Worm (Caenorhabditis elegans) whole organism, L1 larva: ENCODE data around the gene cfap-20.

Experiments used
- C34B4.2 ChIP-seq: sonication (generic microtip); optimal IDR thresholded peaks from 2 replicates; lab custom pipeline; 2017; ENCODE audit warnings: mild to moderate bottlenecking, missing genetic modification characterization, missing compliant biosample characterization
- F16B12.6 ChIP-seq: fragments of 150-350 bp; optimal IDR thresholded peaks from 2 replicates; lab custom pipeline; 2014; ENCODE audit warnings: missing biosample characterization, missing genetic modification characterization
- Y116A8C.19 ChIP-seq: sonication (generic microtip); optimal IDR thresholded peaks from 2 replicates; lab custom pipeline; 2016; ENCODE audit warnings: missing compliant biosample characterization, missing genetic modification characterization, borderline replicate concordance
- aha-1 ChIP-seq: fragments of 150-350 bp; optimal IDR thresholded peaks from 2 replicates; lab custom pipeline; 2014; ENCODE audit warnings: missing biosample characterization, missing genetic modification characterization
- ama-1 ChIP-seq: fragments of 150-350 bp; optimal IDR thresholded peaks from 2 replicates; lab custom pipeline; 2014
- ceh-82 ChIP-seq, 3 experiments: fragments of 150-350 bp in 1 of 3; sonication (generic microtip) in 2 of 3; optimal IDR thresholded peaks; 2 replicates each; lab custom pipeline; 2014 to 2017; ENCODE audit warnings: missing biosample characterization in 3 of 3, missing genetic modification characterization in 3 of 3
- ceh-88 ChIP-seq: fragments of 200-800 bp; sonication (Bioruptor generic); IDR thresholded peaks from 2 replicates; pipeline ENCODE4 v1.3.6; 2022; ENCODE audit warnings: missing genetic modification characterization, missing compliant biosample characterization
- ceh-90 ChIP-seq: sonication (generic microtip); optimal IDR thresholded peaks from 2 replicates; lab custom pipeline; 2016; ENCODE audit warnings: missing genetic modification characterization, missing compliant biosample characterization
- dpl-1 ChIP-seq, 3 experiments: fragments of 150-350 bp in 2 of 3; sonication (generic microtip) in 1 of 3; optimal IDR thresholded peaks; 2 replicates each; lab custom pipeline; 2014 to 2017; ENCODE audit warnings: missing biosample characterization in 3 of 3, missing genetic modification characterization in 3 of 3, missing genetic modification reagents in 3 of 3
- efl-1 ChIP-seq, 4 experiments: fragments of 150-350 bp; optimal IDR thresholded peaks in 3 of 4; peaks in 1 of 4; 1 replicate in 1 of 4; 2 replicates in 3 of 4; lab custom pipeline; 2014; ENCODE audit warnings: missing biosample characterization in 2 of 4, missing genetic modification characterization in 2 of 4, missing genetic modification reagents in 2 of 4
- egl-27 ChIP-seq, 2 experiments: fragments of 150-350 bp in 1 of 2; sonication (generic microtip); optimal IDR thresholded peaks; 3 replicates each; lab custom pipeline; 2017 to 2018; ENCODE audit warnings: missing biosample characterization in 2 of 2, missing genetic modification characterization in 2 of 2, missing genetic modification reagents in 2 of 2
- elt-2 ChIP-seq: sonication (generic microtip); optimal IDR thresholded peaks from 2 replicates; lab custom pipeline; 2016; ENCODE audit warnings: missing genetic modification characterization, mild to moderate bottlenecking, inconsistent platforms, missing compliant biosample characterization, missing genetic modification reagents
- ets-5 ChIP-seq: fragments of 200-800 bp; sonication (Bioruptor generic); IDR thresholded peaks from 2 replicates; pipeline ENCODE4 v1.3.6; 2022; ENCODE audit warnings: missing genetic modification characterization, missing compliant biosample characterization
- fkh-10 ChIP-seq: sonication (generic microtip); optimal IDR thresholded peaks from 2 replicates; lab custom pipeline; 2017; ENCODE audit warnings: missing biosample characterization, missing genetic modification reagents, missing genetic modification characterization
- fkh-4 ChIP-seq: sonication (generic microtip); optimal IDR thresholded peaks from 2 replicates; lab custom pipeline; 2016; ENCODE audit warnings: missing compliant biosample characterization, missing genetic modification characterization, borderline replicate concordance
- grh-1 ChIP-seq: fragments of 200-800 bp; sonication (Bioruptor generic); IDR thresholded peaks from 2 replicates; pipeline ENCODE4 v1.3.6; 2022; ENCODE audit warnings: missing genetic modification reagents, missing genetic modification characterization, missing compliant biosample characterization
- irx-1 ChIP-seq: sonication (generic microtip); optimal IDR thresholded peaks from 2 replicates; lab custom pipeline; 2016; ENCODE audit warnings: missing genetic modification characterization, missing compliant biosample characterization
- lin-35 ChIP-seq, 2 experiments: fragments of 150-350 bp; optimal IDR thresholded peaks; 2 replicates each; lab custom pipeline; 2014; ENCODE audit warnings: missing biosample characterization in 2 of 2, missing genetic modification characterization in 2 of 2, missing genetic modification reagents in 2 of 2
- lin-39 ChIP-seq: fragments of 150-350 bp; optimal IDR thresholded peaks from 2 replicates; lab custom pipeline; 2014; ENCODE audit warnings: missing biosample characterization, missing genetic modification reagents, missing genetic modification characterization
- mab-9 ChIP-seq: fragments of 200-800 bp; sonication (Bioruptor generic); IDR thresholded peaks from 2 replicates; pipeline ENCODE4 v1.3.6; 2022; ENCODE audit warnings: missing genetic modification reagents, missing genetic modification characterization, missing compliant biosample characterization
- mef-2 ChIP-seq: fragments of 150-350 bp; optimal IDR thresholded peaks from 2 replicates; lab custom pipeline; 2014; ENCODE audit warnings: missing biosample characterization, missing genetic modification characterization
- nhr-11 ChIP-seq: fragments of 150-350 bp; optimal IDR thresholded peaks from 2 replicates; lab custom pipeline; 2014; ENCODE audit warnings: missing biosample characterization, missing genetic modification characterization
- nhr-19 ChIP-seq: fragments of 200-800 bp; sonication (Bioruptor generic); conservative IDR thresholded peaks from 2 replicates; pipeline ENCODE4 v1.3.6; 2022; ENCODE audit warnings: missing genetic modification characterization, missing compliant biosample characterization
- nhr-237 ChIP-seq: fragments of 150-350 bp; optimal IDR thresholded peaks from 2 replicates; lab custom pipeline; 2014; ENCODE audit warnings: missing biosample characterization, missing genetic modification characterization
- nhr-28 ChIP-seq: fragments of 150-350 bp; optimal IDR thresholded peaks from 2 replicates; lab custom pipeline; 2014; ENCODE audit warnings: missing biosample characterization, missing genetic modification characterization
- nhr-47 ChIP-seq: sonication (generic microtip); optimal IDR thresholded peaks from 2 replicates; lab custom pipeline; 2016; ENCODE audit warnings: mild to moderate bottlenecking, missing genetic modification characterization, moderate library complexity, missing compliant biosample characterization
- nhr-76 ChIP-seq: sonication (generic microtip); optimal IDR thresholded peaks from 2 replicates; lab custom pipeline; 2017; ENCODE audit warnings: missing biosample characterization, missing genetic modification characterization
- nhr-85 ChIP-seq: sonication (generic microtip); peaks from one replicate; lab custom pipeline; 2016; ENCODE audit warnings: missing genetic modification characterization, inconsistent platforms, missing compliant biosample characterization
- pag-3 ChIP-seq: sonication (generic microtip); optimal IDR thresholded peaks from 2 replicates; lab custom pipeline; 2017; ENCODE audit warnings: missing genetic modification characterization, mild to moderate bottlenecking, missing compliant biosample characterization, antibody characterized with exemption, borderline replicate concordance; ENCODE audit not compliant: insufficient read depth
- pax-3 ChIP-seq: fragments of 200-800 bp; sonication (Bioruptor generic); optimal IDR thresholded peaks from 2 replicates; lab custom pipeline; 2018; ENCODE audit warnings: mild to moderate bottlenecking, missing genetic modification characterization, moderate library complexity, missing compliant biosample characterization
- pqm-1 ChIP-seq: sonication (generic microtip); optimal IDR thresholded peaks from 3 replicates; lab custom pipeline; 2017; ENCODE audit warnings: missing biosample characterization, missing genetic modification characterization
- rnt-1 ChIP-seq: sonication (generic microtip); optimal IDR thresholded peaks from 2 replicates; lab custom pipeline; 2016; ENCODE audit warnings: mild to moderate bottlenecking, missing genetic modification characterization, moderate library complexity, missing compliant biosample characterization
- skn-1 ChIP-seq: fragments of 150-350 bp; optimal IDR thresholded peaks from 2 replicates; lab custom pipeline; 2014; ENCODE audit warnings: missing biosample characterization, missing genetic modification characterization
- snu-23 ChIP-seq: sonication (generic microtip); optimal IDR thresholded peaks from 2 replicates; lab custom pipeline; 2016; ENCODE audit warnings: missing genetic modification characterization, missing compliant biosample characterization
- sup-37 ChIP-seq: fragments of 200-800 bp; sonication (Bioruptor generic); optimal IDR thresholded peaks from 2 replicates; lab custom pipeline; 2018; ENCODE audit warnings: mild to moderate bottlenecking, missing genetic modification characterization, missing compliant biosample characterization
- unc-86 ChIP-seq: sonication (generic microtip); optimal IDR thresholded peaks from 2 replicates; lab custom pipeline; 2016; ENCODE audit warnings: missing genetic modification characterization, missing compliant biosample characterization
- unc-98 ChIP-seq: fragments of 200-800 bp; sonication (Bioruptor generic); IDR thresholded peaks from 2 replicates; pipeline ENCODE4 v1.3.6; 2022; ENCODE audit warnings: missing genetic modification characterization, missing compliant biosample characterization
- zag-1 ChIP-seq: fragments of 150-350 bp; optimal IDR thresholded peaks from 2 replicates; lab custom pipeline; 2014; ENCODE audit warnings: missing biosample characterization, missing genetic modification characterization
- ztf-11 ChIP-seq, 2 experiments: sonication (generic microtip); optimal IDR thresholded peaks; 2 replicates each; lab custom pipeline; 2016 to 2017; ENCODE audit warnings: missing genetic modification characterization in 2 of 2, missing biosample characterization in 1 of 2, missing compliant biosample characterization in 1 of 2

Gene cfap-20

DNA sequence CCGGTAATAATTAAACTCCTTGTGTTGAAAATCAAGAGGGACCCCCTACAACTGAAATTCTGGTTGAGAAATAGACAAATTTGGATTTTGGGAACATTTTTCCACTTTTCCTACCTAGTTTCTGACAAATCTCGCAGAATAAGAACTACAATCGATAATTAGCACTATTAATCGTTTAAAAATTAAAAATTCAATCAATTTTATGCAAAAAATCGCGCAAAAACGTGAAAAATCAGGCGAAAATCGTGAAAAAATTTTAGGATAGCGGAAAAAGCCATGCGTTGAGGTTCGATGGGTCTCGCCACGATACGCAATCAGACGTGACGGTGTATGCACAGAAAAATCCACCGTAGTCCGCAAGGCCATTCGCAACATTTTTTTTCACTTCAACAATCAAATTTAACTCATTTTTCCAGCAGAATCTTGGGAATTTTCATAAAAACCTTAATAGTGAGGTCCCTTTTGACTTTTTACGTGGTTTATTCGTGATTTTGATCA, 32.2 kb downstream of the cfap-20 start, which contains the start of gene lias-1 (continued):
- TF ChIP-seq nhr-76 (no peak), egl-27 (tag; optimal IDR thresholded peaks at IDR 0.05; lab: Kevin White, UChicago) (peak in 1 of 2 experiments; percentile 39), unc-86 (peak; percentile 43), dpl-1 (GFP tag; optimal IDR thresholded peaks at IDR 0.05; lab: Kevin White, UChicago) (peak; percentile 76 to 87 (median 84)), grh-1 (GFP tag; lab: Robert Waterston, UW) (no peak), rnt-1 (tag; lab: Kevin White, UChicago) (peak; percentile 87), mef-2 (no peak), snu-23 (GFP tag; lab: Kevin White, UChicago) (peak; percentile 90), ztf-11 (tag; optimal IDR thresholded peaks at IDR 0.05; lab: Kevin White, UChicago) (no peak), lin-35 (GFP tag; optimal IDR thresholded peaks at IDR 0.05; lab: Kevin White, UChicago) (peak; percentile 88 to 92), ama-1 (peak; percentile 50), ets-5 (GFP tag; lab: Robert Waterston, UW) (no peak), nhr-28 (no peak), aha-1 (tag; lab: Kevin White, UChicago) (no peak), sup-37 (GFP tag; lab: Kevin White, UChicago) (no peak), Y116A8C.19 (tag; lab: Kevin White, UChicago) (no peak), irx-1 (tag; lab: Kevin White, UChicago) (peak; percentile 57), nhr-85 (tag; lab: Kevin White, UChicago) (peak; percentile 75), pax-3 (tag; lab: Kevin White, UChicago) (no peak), pag-3 (no peak), nhr-11 (tag; lab: Kevin White, UChicago) (no peak), nhr-237 (tag; lab: Kevin White, UChicago) (peak; percentile 15), lin-39 (no peak), elt-2 (no peak), pqm-1 (no peak), ceh-90 (no peak), fkh-10 (GFP tag; lab: Kevin White, UChicago) (peak; percentile 66), nhr-19 (GFP tag; lab: Robert Waterston, UW) (peak; percentile 77), nhr-47 (tag; lab: Kevin White, UChicago) (peak; percentile 83), C34B4.2 (tag; lab: Kevin White, UChicago) (no peak), ceh-88 (GFP tag; lab: Robert Waterston, UW) (no peak), zag-1 (tag; lab: Kevin White, UChicago) (no peak)

ce11 chrIII:3504239-3504638, 33.1 kb downstream of the cfap-20 start:
- TF ChIP-seq efl-1 (optimal IDR thresholded peaks at IDR 0.05; lab: Kevin White, UChicago) (no peak), efl-1 (GFP tag; optimal IDR thresholded peaks at IDR 0.05 in 1 of 2; lab: Kevin White, UChicago) (peak in 1 of 2 experiments; percentile 75), mab-9 (GFP tag; lab: Robert Waterston, UW) (no peak)

ce11 chrIII:3503286-3503685, 34.0 kb downstream of the cfap-20 start, which contains the start of gene rpl-16:
Gene rpl-16, minus strand, starts transcription at chrIII:3503604.
- TF ChIP-seq irx-1 (tag; lab: Kevin White, UChicago) (no peak), lin-39 (no peak), ceh-82 (tag; optimal IDR thresholded peaks at IDR 0.05; lab: Kevin White, UChicago) (no peak), rnt-1 (tag; lab: Kevin White, UChicago) (no peak), efl-1 (optimal IDR thresholded peaks at IDR 0.05; lab: Kevin White, UChicago) (no peak), efl-1 (GFP tag; optimal IDR thresholded peaks at IDR 0.05 in 1 of 2; lab: Kevin White, UChicago) (no peak), lin-35 (GFP tag; optimal IDR thresholded peaks at IDR 0.05; lab: Kevin White, UChicago) (no peak), ceh-88 (GFP tag; lab: Robert Waterston, UW) (no peak), fkh-4 (no peak), skn-1 (no peak), unc-98 (no peak), F16B12.6 (tag; lab: Kevin White, UChicago) (no peak), egl-27 (tag; optimal IDR thresholded peaks at IDR 0.05; lab: Kevin White, UChicago) (no peak)
- TF ChIP-seq, all 84 proteins: peak for 0
